Fruit fly (Drosophila melanogaster): ENCODE results near the gene CG2694.

Gene CG2694

dm6 chrX:2727506-2727905, 13.6 kb downstream of the CG2694 start, which contains the start of gene dwg (continued):
- TF ChIP-seq CG10979 (tag; optimal IDR thresholded peaks at IDR 0.05) (no peak), CG17385 (GFP tag; optimal IDR thresholded peaks at IDR 0.05) (no peak), crp (GFP tag; optimal IDR thresholded peaks at IDR 0.05) (peak in 1 of 2 experiments; percentile 32), Dp (GFP tag; optimal IDR thresholded peaks at IDR 0.05) (peak; percentile 42), ttk (GFP tag; IDR thresholded peaks at IDR 0.05) (no peak), Sin3A (optimal IDR thresholded peaks at IDR 0.05) (no peak), CG1602 (GFP tag; optimal IDR thresholded peaks at IDR 0.05) (no peak), insv (GFP tag; optimal IDR thresholded peaks at IDR 0.05) (no peak), Max (GFP tag; optimal IDR thresholded peaks at IDR 0.05) (no peak), Gug (GFP tag; IDR thresholded peaks at IDR 0.05) (no peak), esg (GFP tag; conservative IDR thresholded peaks at IDR 0.05) (no peak), stc (GFP tag; IDR thresholded peaks at IDR 0.05) (no peak), ERR (GFP tag; optimal IDR thresholded peaks at IDR 0.05) (no peak), CG2129 (GFP tag; IDR thresholded peaks at IDR 0.05; ENCODE audit: partially characterized antibody) (peak; percentile 78), CG43689 (GFP tag; IDR thresholded peaks at IDR 0.05) (no peak), vnd (GFP tag; IDR thresholded peaks at IDR 0.05; ENCODE audit: partially characterized antibody) (peak; percentile 75), HLH4C (GFP tag; IDR thresholded peaks at IDR 0.05; ENCODE audit: partially characterized antibody) (peak; percentile 82), Scr (GFP tag; IDR thresholded peaks at IDR 0.05; ENCODE audit: partially characterized antibody) (peak; percentile 82), Drgx (GFP tag; IDR thresholded peaks at IDR 0.05) (no peak), Sry-δ (GFP tag; optimal IDR thresholded peaks at IDR 0.05) (peak; percentile 79), CG11085 (GFP tag; IDR thresholded peaks at IDR 0.05) (no peak), Sox102F (GFP tag; optimal IDR thresholded peaks at IDR 0.05) (no peak), Neu2 (GFP tag; optimal IDR thresholded peaks at IDR 0.05; ENCODE audit: borderline replicate concordance) (no peak), hbn (GFP tag; IDR thresholded peaks at IDR 0.05; ENCODE audit: partially characterized antibody) (peak; percentile 83), MTF-1 (GFP tag; optimal IDR thresholded peaks at IDR 0.05; ENCODE audit: borderline replicate concordance) (no peak), CG2116 (GFP tag; optimal IDR thresholded peaks at IDR 0.05) (peak; percentile 38), Mrtf (GFP tag; IDR thresholded peaks at IDR 0.05) (no peak), Med (GFP tag) (no peak), trem (tag; optimal IDR thresholded peaks at IDR 0.05) (peak; percentile 36), CG18476 (GFP tag; optimal IDR thresholded peaks at IDR 0.05) (no peak), zfh2 (GFP tag; optimal IDR thresholded peaks at IDR 0.05) (no peak), Hr3 (GFP tag; optimal IDR thresholded peaks at IDR 0.05) (no peak), Myb (GFP tag; optimal IDR thresholded peaks at IDR 0.05) (peak; percentile 77), CG17361 (GFP tag; IDR thresholded peaks at IDR 0.05) (no peak), dpn (GFP tag; optimal IDR thresholded peaks at IDR 0.05) (no peak), CG10267 (tag; optimal IDR thresholded peaks at IDR 0.05) (peak; percentile 36), Meics (GFP tag; optimal IDR thresholded peaks at IDR 0.05) (no peak), aop (GFP tag; IDR thresholded peaks at IDR 0.05) (no peak), sna (GFP tag; IDR thresholded peaks at IDR 0.05; ENCODE audit: partially characterized antibody) (peak; percentile 81), tna (GFP tag; IDR thresholded peaks at IDR 0.05; ENCODE audit: partially characterized antibody) (peak; percentile 62), gfzf (GFP tag; optimal IDR thresholded peaks at IDR 0.05) (peak; percentile 28), tx (GFP tag; optimal IDR thresholded peaks at IDR 0.05) (no peak), Ets97D (GFP tag; optimal IDR thresholded peaks at IDR 0.05) (no peak), Dref (GFP tag; IDR thresholded peaks at IDR 0.05) (peak; percentile 76), Hr78 (GFP tag; optimal IDR thresholded peaks at IDR 0.05) (no peak), knrl (GFP tag; IDR thresholded peaks at IDR 0.05; ENCODE audit: partially characterized antibody) (peak; percentile 75; the same call in 2 of the 3 replicates), CG7963 (GFP tag; IDR thresholded peaks at IDR 0.05; ENCODE audit: partially characterized antibody) (peak; percentile 82), CG9609 (GFP tag; optimal IDR thresholded peaks at IDR 0.05) (no peak), Fer1 (GFP tag; optimal IDR thresholded peaks at IDR 0.05) (no peak), sc (optimal IDR thresholded peaks at IDR 0.05) (no peak), sc (GFP tag; optimal IDR thresholded peaks at IDR 0.05) (no peak)
